Worm (Caenorhabditis elegans) whole organism, young adult: ENCODE results near the gene vha-2.

ENCODE experiments used
- B0035.1 ChIP-seq: sonication (generic microtip); optimal IDR thresholded peaks from 2 replicates; lab custom pipeline; 2016; ENCODE audit warnings: missing genetic modification characterization, mild to moderate bottlenecking, missing compliant biosample characterization, missing genotype, missing genetic modification reagents
- Y79H2A.3 ChIP-seq: fragments of 200-800 bp; sonication (Bioruptor generic); conservative IDR thresholded peaks from 2 replicates; pipeline ENCODE4 v1.3.6; 2022; ENCODE audit warnings: missing genetic modification reagents, missing genetic modification characterization, missing compliant biosample characterization
- attf-3 ChIP-seq: fragments of 200-800 bp; sonication (Bioruptor generic); conservative IDR thresholded peaks from 2 replicates; pipeline ENCODE4 v1.3.6; 2022; ENCODE audit warnings: missing genetic modification reagents, missing genetic modification characterization, missing compliant biosample characterization
- bed-1 ChIP-seq: fragments of 200-800 bp; sonication (Bioruptor generic); IDR thresholded peaks from 2 replicates; pipeline ENCODE4 v1.3.6; 2022; ENCODE audit warnings: missing genetic modification reagents, missing genetic modification characterization, missing compliant biosample characterization
- efl-1 ChIP-seq: fragments of 150-350 bp; optimal IDR thresholded peaks from 2 replicates; lab custom pipeline; 2014; ENCODE audit warnings: missing biosample characterization, missing genetic modification reagents, missing genetic modification characterization
- hsf-1 ChIP-seq: fragments of 200-800 bp; sonication (Bioruptor generic); IDR thresholded peaks from 2 replicates; pipeline ENCODE4 v1.3.6; 2022; ENCODE audit warnings: missing genetic modification reagents, missing genetic modification characterization, missing compliant biosample characterization
- nhr-179 ChIP-seq: sonication (generic microtip); optimal IDR thresholded peaks from 2 replicates; lab custom pipeline; 2016; ENCODE audit warnings: mild to moderate bottlenecking, missing genetic modification characterization, missing compliant biosample characterization
- rec-8 ChIP-seq, 2 experiments: sonication (generic microtip); optimal IDR thresholded peaks; 2 replicates each; lab custom pipeline; 2016; ENCODE audit warnings: mild to moderate bottlenecking in 2 of 2, missing genetic modification characterization in 2 of 2, missing genetic modification reagents in 2 of 2, missing genotype in 2 of 2, missing biosample characterization in 1 of 2, missing compliant biosample characterization in 1 of 2, moderate library complexity in 1 of 2
- tbx-9 ChIP-seq: sonication (generic microtip); optimal IDR thresholded peaks from 2 replicates; lab custom pipeline; 2016; ENCODE audit warnings: borderline replicate concordance, missing genetic modification characterization, inconsistent platforms, missing compliant biosample characterization
- zfh-2 ChIP-seq: fragments of 200-800 bp; sonication (Bioruptor generic); conservative IDR thresholded peaks from 2 replicates; pipeline ENCODE4 v1.3.6; 2022; ENCODE audit warnings: missing genetic modification reagents, missing genetic modification characterization, missing compliant biosample characterization

DNA sequence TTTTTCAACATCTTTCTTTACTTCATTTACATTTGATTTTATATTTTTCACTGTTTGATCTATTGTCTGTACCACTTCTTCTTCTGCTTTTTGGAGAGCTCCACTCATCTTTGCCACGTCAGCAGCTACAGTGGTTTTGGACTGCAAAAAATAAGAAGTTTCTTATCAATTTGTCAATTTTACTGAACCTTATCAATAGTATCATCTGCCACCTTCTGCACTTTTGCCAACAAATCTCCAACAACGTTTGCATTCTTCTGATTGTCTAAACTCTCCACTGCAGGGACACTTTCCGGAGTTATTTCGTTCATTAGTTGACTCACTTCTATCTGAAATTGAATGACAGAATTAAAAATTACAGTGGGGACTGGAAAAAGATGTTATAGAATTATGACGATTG, 4.8 kb downstream of the vha-2 start:
- TF ChIP-seq B0035.1, result no peak
- no peak for TF ChIP-seq attf-3 (GFP tag; lab: Robert Waterston, UW)
- no peak for TF ChIP-seq rec-8 (tag; optimal IDR thresholded peaks at IDR 0.05; lab: Kevin White, UChicago)
- no peak for TF ChIP-seq tbx-9 (tag; lab: Kevin White, UChicago)
- no peak for TF ChIP-seq nhr-179 (tag; lab: Kevin White, UChicago)
- TF ChIP-seq zfh-2 (GFP tag; lab: Robert Waterston, UW), result no peak
- TF ChIP-seq bed-1, result no peak
- TF ChIP-seq efl-1 (GFP tag; lab: Kevin White, UChicago), result no peak
- TF ChIP-seq hsf-1 (GFP tag; lab: Robert Waterston, UW), result no peak
- TF ChIP-seq Y79H2A.3 (GFP tag; lab: Robert Waterston, UW), result no peak
